Worm (Caenorhabditis elegans): ENCODE results near the gene F56D5.3.

DNA sequence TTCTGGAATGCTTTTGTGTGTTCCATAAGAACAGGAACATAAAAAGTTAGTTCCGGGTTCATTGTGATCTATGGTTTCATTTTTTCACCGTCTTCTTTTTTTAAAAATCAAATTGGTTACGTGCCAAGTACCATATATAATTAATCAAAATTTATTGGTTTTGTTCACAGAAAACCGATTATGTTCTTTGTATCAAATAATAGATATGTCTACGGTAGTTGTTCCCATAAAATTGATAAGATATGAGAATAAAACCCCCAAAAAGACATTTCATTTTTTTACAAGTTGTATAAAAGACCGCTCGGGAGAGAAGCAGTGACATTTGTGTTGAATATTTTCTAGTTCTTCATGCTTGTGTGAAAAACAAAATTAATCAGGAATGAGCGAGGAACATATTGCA, 16.2 kb upstream of the F56D5.3 start, which contains the start of gene C10C5.5:
- TF ChIP-seq zip-11 (GFP tag; IDR thresholded peaks at IDR 0.05) (no peak), aly-2 (tag; optimal IDR thresholded peaks at IDR 0.05) (no peak), dmd-8 (GFP tag; IDR thresholded peaks at IDR 0.05) (no peak), T20F7.1 (GFP tag; optimal IDR thresholded peaks at IDR 0.05) (no peak), ces-1 (GFP tag; optimal IDR thresholded peaks at IDR 0.05) (no peak), hmg-1.1 (GFP tag; IDR thresholded peaks at IDR 0.05) (no peak), jun-1 (tag; optimal IDR thresholded peaks at IDR 0.05) (no peak), F26F4.8 (GFP tag; conservative IDR thresholded peaks at IDR 0.05) (no peak), lin-13 (GFP tag; optimal IDR thresholded peaks at IDR 0.05) (no peak), ZK546.5 (tag; optimal IDR thresholded peaks at IDR 0.05) (no peak), ama-1 (optimal IDR thresholded peaks at IDR 0.05) (no peak), nhr-11 (tag; optimal IDR thresholded peaks at IDR 0.05) (no peak), nhr-77 (tag; optimal IDR thresholded peaks at IDR 0.05) (no peak)
